Worm (Caenorhabditis elegans) whole organism, young adult: ENCODE results near the gene K09C8.8.

ENCODE experiments used
- D2030.7 ChIP-seq: fragments of 200-800 bp; sonication (Bioruptor generic); IDR thresholded peaks from 2 replicates; pipeline ENCODE4 v1.3.6; 2022; ENCODE audit warnings: missing genetic modification reagents, missing genetic modification characterization, missing compliant biosample characterization
- ama-1 ChIP-seq, 3 experiments: fragments of 150-350 bp in 1 of 3; sonication (generic microtip) in 2 of 3; optimal IDR thresholded peaks; 2 replicates each; lab custom pipeline; 2014 to 2018; ENCODE audit warnings: missing biosample characterization in 2 of 3, missing genetic modification characterization in 2 of 3, missing genetic modification reagents in 2 of 3
- atf-7 ChIP-seq: sonication (generic microtip); optimal IDR thresholded peaks from 2 replicates; lab custom pipeline; 2017; ENCODE audit warnings: mild to moderate bottlenecking, missing genetic modification characterization, missing compliant biosample characterization
- snpc-1.1 ChIP-seq: sonication (generic microtip); optimal IDR thresholded peaks from 2 replicates; lab custom pipeline; 2017; ENCODE audit warnings: missing genetic modification characterization, mild to moderate bottlenecking, missing compliant biosample characterization, antibody characterized with exemption, moderate library complexity, missing genotype, missing genetic modification reagents; ENCODE audit not compliant: insufficient read depth
- ztf-25 ChIP-seq: fragments of 200-800 bp; sonication (Bioruptor generic); IDR thresholded peaks from 2 replicates; pipeline ENCODE4 v1.3.6; 2022; ENCODE audit warnings: missing genetic modification reagents, missing genetic modification characterization, missing compliant biosample characterization

ce11 chrX:10966251-10966650 is 4.5 kb upstream of the K09C8.8 start, which contains the start of gene lge-1:
- TF ChIP-seq D2030.7 (GFP tag; lab: Robert Waterston, UW) (no peak), atf-7 (tag; lab: Kevin White, UChicago) (no peak), ztf-25 (GFP tag; lab: Robert Waterston, UW) (no peak), snpc-1.1 (tag; lab: Kevin White, UChicago) (no peak), ama-1 (optimal IDR thresholded peaks at IDR 0.05; lab: Kevin White, UChicago) (no peak), ama-1 (GFP tag; optimal IDR thresholded peaks at IDR 0.05; lab: Kevin White, UChicago) (no peak)
